Worm (Caenorhabditis elegans) whole organism, L3 larva: Measurements from ENCODE around the gene M02E1.1.

Experiments
- elt-2 ChIP-seq: sonication (generic microtip); optimal IDR thresholded peaks from 2 replicates; lab custom pipeline; 2016; ENCODE audit warnings: missing genetic modification reagents, mild to moderate bottlenecking, missing genetic modification characterization, missing compliant biosample characterization
- elt-3 ChIP-seq, 3 experiments: fragments of 150-350 bp in 1 of 3; sonication (generic microtip) in 2 of 3; optimal IDR thresholded peaks; 2 replicates in 2 of 3; 4 replicates in 1 of 3; lab custom pipeline; 2014 to 2017; ENCODE audit warnings: missing biosample characterization in 3 of 3, missing genetic modification characterization in 3 of 3
- fkh-10 ChIP-seq: sonication (generic microtip); optimal IDR thresholded peaks from 2 replicates; lab custom pipeline; 2017; ENCODE audit warnings: missing biosample characterization, missing genetic modification reagents, missing genetic modification characterization
- mdl-1 ChIP-seq: fragments of 150-350 bp; optimal IDR thresholded peaks from 2 replicates; lab custom pipeline; 2014; ENCODE audit warnings: missing biosample characterization, missing genetic modification characterization
- nfya-1 ChIP-seq: sonication (generic microtip); optimal IDR thresholded peaks from 2 replicates; lab custom pipeline; 2017; ENCODE audit warnings: missing genetic modification characterization, mild to moderate bottlenecking, missing compliant biosample characterization, antibody characterized with exemption, moderate library complexity; ENCODE audit not compliant: insufficient read depth
- nhr-12 ChIP-seq: fragments of 150-350 bp; optimal IDR thresholded peaks from 2 replicates; lab custom pipeline; 2014; ENCODE audit warnings: missing biosample characterization, missing genetic modification characterization
- nhr-28 ChIP-seq: fragments of 150-350 bp; optimal IDR thresholded peaks from 2 replicates; lab custom pipeline; 2014; ENCODE audit warnings: missing biosample characterization, missing genetic modification characterization
- pha-4 ChIP-seq: fragments of 150-350 bp; optimal IDR thresholded peaks from 2 replicates; lab custom pipeline; 2014; ENCODE audit warnings: missing biosample characterization, missing genetic modification reagents, missing genetic modification characterization
- zag-1 ChIP-seq: fragments of 150-350 bp; optimal IDR thresholded peaks from 2 replicates; lab custom pipeline; 2014; ENCODE audit warnings: missing biosample characterization, missing genetic modification characterization

ce11 chrX:300250-300649 lies 25.7 kb upstream of the M02E1.1 start:
- TF ChIP-seq fkh-10 (GFP tag; lab: Kevin White, UChicago) (no peak), mdl-1 (tag; lab: Kevin White, UChicago) (no peak), elt-2 (tag; lab: Kevin White, UChicago) (no peak), elt-3 (tag; optimal IDR thresholded peaks at IDR 0.05; lab: Kevin White, UChicago) (no peak), nhr-28 (no peak), nhr-12 (tag; lab: Kevin White, UChicago) (no peak), nfya-1 (tag; lab: Kevin White, UChicago) (no peak), zag-1 (tag; lab: Kevin White, UChicago) (no peak), pha-4 (no peak)
